Worm (Caenorhabditis elegans) whole organism, L2 larva: ENCODE measurements around the gene C12D12.1.
A peak's percentile ranks its signal among the peaks of the same experiment; 100 is the strongest.

Experiments used
- C34F6.9 ChIP-seq: fragments of 150-350 bp; optimal IDR thresholded peaks from 2 replicates; lab custom pipeline; 2014; ENCODE audit warnings: missing biosample characterization, missing genetic modification characterization
- F13H6.1 ChIP-seq: sonication (generic microtip); optimal IDR thresholded peaks from 2 replicates; lab custom pipeline; 2016; ENCODE audit warnings: missing genetic modification characterization, missing compliant biosample characterization
- ZK546.5 ChIP-seq: sonication (generic microtip); optimal IDR thresholded peaks from 2 replicates; lab custom pipeline; 2017; ENCODE audit warnings: missing biosample characterization, missing genetic modification characterization
- alr-1 ChIP-seq: fragments of 150-350 bp; optimal IDR thresholded peaks from 2 replicates; lab custom pipeline; 2014; ENCODE audit warnings: missing biosample characterization, missing genetic modification characterization
- aly-2 ChIP-seq: fragments of 150-350 bp; optimal IDR thresholded peaks from 2 replicates; lab custom pipeline; 2014; ENCODE audit warnings: missing biosample characterization, missing genetic modification characterization
- ama-1 ChIP-seq: fragments of 150-350 bp; optimal IDR thresholded peaks from 2 replicates; lab custom pipeline; 2018; ENCODE audit warnings: inconsistent platforms
- elt-3 ChIP-seq: sonication (generic microtip); optimal IDR thresholded peaks from 2 replicates; lab custom pipeline; 2017; ENCODE audit warnings: missing biosample characterization, missing genetic modification characterization
- fos-1 ChIP-seq: fragments of 150-350 bp; optimal IDR thresholded peaks from 2 replicates; lab custom pipeline; 2014; ENCODE audit warnings: missing biosample characterization, missing genetic modification characterization
- gmeb-1 ChIP-seq: fragments of 150-350 bp; optimal IDR thresholded peaks from 2 replicates; lab custom pipeline; 2014; ENCODE audit warnings: missing biosample characterization, missing genetic modification characterization
- lin-11 ChIP-seq: fragments of 150-350 bp; sonication (generic microtip); optimal IDR thresholded peaks from 2 replicates; lab custom pipeline; 2014; ENCODE audit warnings: missing biosample characterization, missing genetic modification characterization, inconsistent platforms, mixed read lengths
- lin-13 ChIP-seq: fragments of 150-350 bp; optimal IDR thresholded peaks from 2 replicates; lab custom pipeline; 2014; ENCODE audit warnings: missing biosample characterization, missing genetic modification reagents, missing genetic modification characterization
- lin-39 ChIP-seq: fragments of 150-350 bp; optimal IDR thresholded peaks from 2 replicates; lab custom pipeline; 2014; ENCODE audit warnings: missing biosample characterization, missing genetic modification reagents, missing genetic modification characterization
- lsy-2 ChIP-seq, 2 experiments: fragments of 150-350 bp in 1 of 2; sonication (generic microtip) in 1 of 2; optimal IDR thresholded peaks; 2 replicates each; lab custom pipeline; 2014 to 2017; ENCODE audit warnings: missing biosample characterization in 2 of 2, missing genetic modification characterization in 2 of 2
- mab-5 ChIP-seq: fragments of 150-350 bp; optimal IDR thresholded peaks from 2 replicates; lab custom pipeline; 2014; ENCODE audit warnings: missing biosample characterization, missing genetic modification characterization
- mbf-1 ChIP-seq: sonication (generic microtip); optimal IDR thresholded peaks from 2 replicates; lab custom pipeline; 2017; ENCODE audit warnings: missing biosample characterization, missing genetic modification characterization
- nhr-10 ChIP-seq: sonication (generic microtip); optimal IDR thresholded peaks from 2 replicates; lab custom pipeline; 2017; ENCODE audit warnings: missing biosample characterization, missing genetic modification characterization
- nhr-129 ChIP-seq: fragments of 150-350 bp; optimal IDR thresholded peaks from 2 replicates; lab custom pipeline; 2014; ENCODE audit warnings: missing biosample characterization, missing genetic modification characterization
- nhr-23 ChIP-seq: fragments of 150-350 bp; optimal IDR thresholded peaks from 2 replicates; lab custom pipeline; 2014; ENCODE audit warnings: missing biosample characterization, missing genetic modification reagents, missing genetic modification characterization
- nhr-237 ChIP-seq: fragments of 150-350 bp; optimal IDR thresholded peaks from 2 replicates; lab custom pipeline; 2014; ENCODE audit warnings: missing biosample characterization, missing genetic modification characterization
- nhr-6 ChIP-seq: fragments of 150-350 bp; optimal IDR thresholded peaks from 2 replicates; lab custom pipeline; 2014; ENCODE audit warnings: missing biosample characterization, missing genetic modification characterization
- peb-1 ChIP-seq: fragments of 150-350 bp; optimal IDR thresholded peaks from 2 replicates; lab custom pipeline; 2014; ENCODE audit warnings: missing biosample characterization, missing genetic modification characterization
- sem-4 ChIP-seq: fragments of 150-350 bp; optimal IDR thresholded peaks from 2 replicates; lab custom pipeline; 2014; ENCODE audit warnings: missing biosample characterization, missing genetic modification reagents, missing genetic modification characterization
- skn-1 ChIP-seq: sonication (generic microtip); optimal IDR thresholded peaks from 2 replicates; lab custom pipeline; 2017; ENCODE audit warnings: missing biosample characterization, missing genetic modification characterization
- sma-9 ChIP-seq, 2 experiments: fragments of 150-350 bp in 1 of 2; sonication (generic microtip) in 1 of 2; optimal IDR thresholded peaks; 2 replicates each; lab custom pipeline; 2014 to 2016; ENCODE audit warnings: missing genetic modification characterization in 2 of 2, mild to moderate bottlenecking in 1 of 2, missing biosample characterization in 1 of 2, missing compliant biosample characterization in 1 of 2, missing genetic modification reagents in 1 of 2, moderate library complexity in 1 of 2
- snpc-4 ChIP-seq: fragments of 150-350 bp; optimal IDR thresholded peaks from 2 replicates; lab custom pipeline; 2014; ENCODE audit warnings: missing biosample characterization, missing genetic modification characterization
- unc-55 ChIP-seq: fragments of 150-350 bp; sonication (generic microtip); optimal IDR thresholded peaks from 3 replicates; lab custom pipeline; 2014; ENCODE audit warnings: missing biosample characterization, missing genetic modification reagents, missing genetic modification characterization
- unc-62 ChIP-seq: fragments of 150-350 bp; optimal IDR thresholded peaks from 2 replicates; lab custom pipeline; 2014; ENCODE audit warnings: missing biosample characterization, missing genetic modification reagents, missing genetic modification characterization

C12D12.1 gene

ce11 chrX:3547828-3548227 is 48.8 kb downstream of the C12D12.1 start:
- peak; percentile 39 for TF ChIP-seq fos-1 (tag; lab: Kevin White, UChicago)
- TF ChIP-seq mab-5: no peak

- TF ChIP-seq fos-1 (tag; lab: Kevin White, UChicago) (peak; percentile 71), lin-13 (GFP tag; lab: Kevin White, UChicago) (no peak)
- TF ChIP-seq, all 48 proteins: peak for 1
These were observed 49.7 kb downstream of the C12D12.1 start for ce11 chrX:3548716-3549115.

ce11 chrX:3551173-3551572 is 52.1 kb downstream of the C12D12.1 start:
- TF ChIP-seq gmeb-1 (tag; lab: Kevin White, UChicago) (no peak), aly-2 (tag; lab: Kevin White, UChicago) (no peak), fos-1 (tag; lab: Kevin White, UChicago) (peak; percentile 17), alr-1 (no peak), sma-9 (GFP tag; optimal IDR thresholded peaks at IDR 0.05; lab: Kevin White, UChicago) (peak; percentile 22), sma-9 (tag; optimal IDR thresholded peaks at IDR 0.05; lab: Kevin White, UChicago) (no peak), mbf-1 (tag; lab: Kevin White, UChicago) (no peak), nhr-237 (no peak), elt-3 (tag; lab: Kevin White, UChicago) (no peak), snpc-4 (tag; lab: Kevin White, UChicago) (no peak), ama-1 (no peak), nhr-129 (tag; lab: Kevin White, UChicago) (no peak), F13H6.1 (no peak)

- TF ChIP-seq lin-11 (tag; lab: Kevin White, UChicago): no peak
- TF ChIP-seq C34F6.9: no peak
- no peak for TF ChIP-seq nhr-23 (tag; lab: Kevin White, UChicago)
- no peak for TF ChIP-seq lin-39 (tag; lab: Kevin White, UChicago)
- no peak for TF ChIP-seq lsy-2 (tag; optimal IDR thresholded peaks at IDR 0.05; lab: Kevin White, UChicago)
- TF ChIP-seq fos-1 (tag; lab: Kevin White, UChicago): peak; percentile 39
- no peak for TF ChIP-seq ZK546.5 (tag; lab: Kevin White, UChicago)
- TF ChIP-seq sma-9 (GFP tag; optimal IDR thresholded peaks at IDR 0.05; lab: Kevin White, UChicago): no peak
- no peak for TF ChIP-seq sma-9 (tag; optimal IDR thresholded peaks at IDR 0.05; lab: Kevin White, UChicago)
These were observed 53.9 kb downstream of the C12D12.1 start for ce11 chrX:3552948-3553347.

ce11 chrX:3553687-3554086 is 54.6 kb downstream of the C12D12.1 start:
- no peak for TF ChIP-seq sma-9 (GFP tag; optimal IDR thresholded peaks at IDR 0.05; lab: Kevin White, UChicago)
- TF ChIP-seq sma-9 (tag; optimal IDR thresholded peaks at IDR 0.05; lab: Kevin White, UChicago): no peak
- no peak for TF ChIP-seq unc-55
- TF ChIP-seq sem-4 (tag; lab: Kevin White, UChicago): no peak
- TF ChIP-seq snpc-4 (tag; lab: Kevin White, UChicago): no peak

ce11 chrX:3554117-3554516 is 55.1 kb downstream of the C12D12.1 start:
- TF ChIP-seq nhr-129 (tag; lab: Kevin White, UChicago): no peak
- TF ChIP-seq ama-1: no peak
- no peak for TF ChIP-seq nhr-6
- no peak for TF ChIP-seq aly-2 (tag; lab: Kevin White, UChicago)
- TF ChIP-seq sma-9 (GFP tag; optimal IDR thresholded peaks at IDR 0.05; lab: Kevin White, UChicago): no peak
- no peak for TF ChIP-seq sma-9 (tag; optimal IDR thresholded peaks at IDR 0.05; lab: Kevin White, UChicago)
- TF ChIP-seq unc-62 (GFP tag; lab: Kevin White, UChicago): no peak
- no peak for TF ChIP-seq F13H6.1
- no peak for TF ChIP-seq lin-11 (tag; lab: Kevin White, UChicago)
- TF ChIP-seq nhr-10 (tag; lab: Kevin White, UChicago): no peak
- no peak for TF ChIP-seq peb-1 (tag; lab: Kevin White, UChicago)
- TF ChIP-seq lsy-2 (tag; optimal IDR thresholded peaks at IDR 0.05; lab: Kevin White, UChicago): no peak
- TF ChIP-seq skn-1 (tag; lab: Kevin White, UChicago): no peak
- TF ChIP-seq, all 48 proteins: peak for 0
